Worm (Caenorhabditis elegans) whole organism, L1 larva: ENCODE measurements around the gene F59E12.1.

Source experiments
- C16A3.4 ChIP-seq: fragments of 150-350 bp; optimal IDR thresholded peaks from 2 replicates; lab custom pipeline; 2014; ENCODE audit warnings: missing biosample characterization, missing genetic modification characterization
- C34B4.2 ChIP-seq: sonication (generic microtip); optimal IDR thresholded peaks from 2 replicates; lab custom pipeline; 2017; ENCODE audit warnings: mild to moderate bottlenecking, missing genetic modification characterization, missing compliant biosample characterization
- F16B12.6 ChIP-seq: fragments of 150-350 bp; optimal IDR thresholded peaks from 2 replicates; lab custom pipeline; 2014; ENCODE audit warnings: missing biosample characterization, missing genetic modification characterization
- aha-1 ChIP-seq: fragments of 150-350 bp; optimal IDR thresholded peaks from 2 replicates; lab custom pipeline; 2014; ENCODE audit warnings: missing biosample characterization, missing genetic modification characterization
- ama-1 ChIP-seq: fragments of 150-350 bp; optimal IDR thresholded peaks from 2 replicates; lab custom pipeline; 2014
- blmp-1 ChIP-seq: fragments of 150-350 bp; optimal IDR thresholded peaks from 2 replicates; lab custom pipeline; 2014; ENCODE audit warnings: missing biosample characterization, missing genetic modification characterization
- ceh-88 ChIP-seq: fragments of 200-800 bp; sonication (Bioruptor generic); IDR thresholded peaks from 2 replicates; pipeline ENCODE4 v1.3.6; 2022; ENCODE audit warnings: missing genetic modification characterization, missing compliant biosample characterization
- dpl-1 ChIP-seq, 3 experiments: fragments of 150-350 bp in 2 of 3; sonication (generic microtip) in 1 of 3; optimal IDR thresholded peaks; 2 replicates each; lab custom pipeline; 2014 to 2017; ENCODE audit warnings: missing biosample characterization in 3 of 3, missing genetic modification characterization in 3 of 3, missing genetic modification reagents in 3 of 3
- efl-1 ChIP-seq, 4 experiments: fragments of 150-350 bp; optimal IDR thresholded peaks in 3 of 4; peaks in 1 of 4; 1 replicate in 1 of 4; 2 replicates in 3 of 4; lab custom pipeline; 2014; ENCODE audit warnings: missing biosample characterization in 2 of 4, missing genetic modification characterization in 2 of 4, missing genetic modification reagents in 2 of 4
- efl-3 ChIP-seq: fragments of 200-800 bp; sonication (Bioruptor generic); optimal IDR thresholded peaks from 2 replicates; lab custom pipeline; 2018; ENCODE audit warnings: mild to moderate bottlenecking, missing genetic modification characterization, missing compliant biosample characterization
- elt-3 ChIP-seq, 6 experiments: fragments of 150-350 bp in 1 of 6; sonication (generic microtip); optimal IDR thresholded peaks; 2 replicates each; lab custom pipeline; 2017 to 2018; ENCODE audit warnings: missing biosample characterization in 6 of 6, missing genetic modification characterization in 6 of 6, inconsistent platforms in 1 of 6
- fkh-10 ChIP-seq: sonication (generic microtip); optimal IDR thresholded peaks from 2 replicates; lab custom pipeline; 2017; ENCODE audit warnings: missing biosample characterization, missing genetic modification reagents, missing genetic modification characterization
- hpl-2 ChIP-seq: fragments of 150-350 bp; optimal IDR thresholded peaks from 2 replicates; lab custom pipeline; 2014; ENCODE audit warnings: missing biosample characterization, missing genetic modification reagents, missing genetic modification characterization
- irx-1 ChIP-seq: sonication (generic microtip); optimal IDR thresholded peaks from 2 replicates; lab custom pipeline; 2016; ENCODE audit warnings: missing genetic modification characterization, missing compliant biosample characterization
- jun-1 ChIP-seq: fragments of 150-350 bp; optimal IDR thresholded peaks from 2 replicates; lab custom pipeline; 2014; ENCODE audit warnings: missing biosample characterization, missing genetic modification reagents, missing genetic modification characterization
- lin-35 ChIP-seq, 2 experiments: fragments of 150-350 bp; optimal IDR thresholded peaks; 2 replicates each; lab custom pipeline; 2014; ENCODE audit warnings: missing biosample characterization in 2 of 2, missing genetic modification characterization in 2 of 2, missing genetic modification reagents in 2 of 2
- lin-39 ChIP-seq: fragments of 150-350 bp; optimal IDR thresholded peaks from 2 replicates; lab custom pipeline; 2014; ENCODE audit warnings: missing biosample characterization, missing genetic modification reagents, missing genetic modification characterization
- lsy-2 ChIP-seq, 2 experiments: fragments of 150-350 bp; optimal IDR thresholded peaks; 2 replicates each; lab custom pipeline; 2014; ENCODE audit warnings: missing biosample characterization in 2 of 2, missing genetic modification characterization in 2 of 2
- mab-9 ChIP-seq: fragments of 200-800 bp; sonication (Bioruptor generic); IDR thresholded peaks from 2 replicates; pipeline ENCODE4 v1.3.6; 2022; ENCODE audit warnings: missing genetic modification reagents, missing genetic modification characterization, missing compliant biosample characterization
- mdl-1 ChIP-seq, 2 experiments: fragments of 150-350 bp; optimal IDR thresholded peaks; 2 replicates each; lab custom pipeline; 2014 to 2017; ENCODE audit warnings: missing biosample characterization in 2 of 2, missing genetic modification characterization in 2 of 2, inconsistent platforms in 1 of 2
- mef-2 ChIP-seq: fragments of 150-350 bp; optimal IDR thresholded peaks from 2 replicates; lab custom pipeline; 2014; ENCODE audit warnings: missing biosample characterization, missing genetic modification characterization
- mep-1 ChIP-seq: fragments of 150-350 bp; optimal IDR thresholded peaks from 2 replicates; lab custom pipeline; 2014; ENCODE audit warnings: missing biosample characterization, missing genetic modification characterization
- nhr-11 ChIP-seq: fragments of 150-350 bp; optimal IDR thresholded peaks from 2 replicates; lab custom pipeline; 2014; ENCODE audit warnings: missing biosample characterization, missing genetic modification characterization
- nhr-12 ChIP-seq: sonication (generic microtip); optimal IDR thresholded peaks from 2 replicates; lab custom pipeline; 2017; ENCODE audit warnings: missing biosample characterization, missing genetic modification characterization
- nhr-19 ChIP-seq: fragments of 200-800 bp; sonication (Bioruptor generic); conservative IDR thresholded peaks from 2 replicates; pipeline ENCODE4 v1.3.6; 2022; ENCODE audit warnings: missing genetic modification characterization, missing compliant biosample characterization
- nhr-28 ChIP-seq: fragments of 150-350 bp; optimal IDR thresholded peaks from 2 replicates; lab custom pipeline; 2014; ENCODE audit warnings: missing biosample characterization, missing genetic modification characterization
- nhr-47 ChIP-seq: sonication (generic microtip); optimal IDR thresholded peaks from 2 replicates; lab custom pipeline; 2016; ENCODE audit warnings: mild to moderate bottlenecking, missing genetic modification characterization, moderate library complexity, missing compliant biosample characterization
- nhr-76 ChIP-seq: sonication (generic microtip); optimal IDR thresholded peaks from 2 replicates; lab custom pipeline; 2017; ENCODE audit warnings: missing biosample characterization, missing genetic modification characterization
- nhr-77 ChIP-seq: fragments of 150-350 bp; optimal IDR thresholded peaks from 2 replicates; lab custom pipeline; 2014; ENCODE audit warnings: missing biosample characterization, missing genetic modification characterization
- nhr-84 ChIP-seq: sonication (generic microtip); optimal IDR thresholded peaks from 2 replicates; lab custom pipeline; 2017; ENCODE audit warnings: missing biosample characterization, missing genetic modification characterization
- nhr-85 ChIP-seq: sonication (generic microtip); peaks from one replicate; lab custom pipeline; 2016; ENCODE audit warnings: missing genetic modification characterization, inconsistent platforms, missing compliant biosample characterization
- nhr-90 ChIP-seq: sonication (generic microtip); optimal IDR thresholded peaks from 2 replicates; lab custom pipeline; 2016; ENCODE audit warnings: mild to moderate bottlenecking, missing genetic modification characterization, missing compliant biosample characterization; ENCODE audit not compliant: poor library complexity
- pqm-1 ChIP-seq: sonication (generic microtip); optimal IDR thresholded peaks from 3 replicates; lab custom pipeline; 2017; ENCODE audit warnings: missing biosample characterization, missing genetic modification characterization
- rnt-1 ChIP-seq: sonication (generic microtip); optimal IDR thresholded peaks from 2 replicates; lab custom pipeline; 2016; ENCODE audit warnings: mild to moderate bottlenecking, missing genetic modification characterization, moderate library complexity, missing compliant biosample characterization
- skn-1 ChIP-seq: fragments of 150-350 bp; optimal IDR thresholded peaks from 2 replicates; lab custom pipeline; 2014; ENCODE audit warnings: missing biosample characterization, missing genetic modification characterization
- snu-23 ChIP-seq: sonication (generic microtip); optimal IDR thresholded peaks from 2 replicates; lab custom pipeline; 2016; ENCODE audit warnings: missing genetic modification characterization, missing compliant biosample characterization
- sox-4 ChIP-seq: sonication (generic microtip); optimal IDR thresholded peaks from 2 replicates; lab custom pipeline; 2016; ENCODE audit warnings: missing genetic modification characterization, missing compliant biosample characterization
- tbx-2 ChIP-seq: sonication (generic microtip); optimal IDR thresholded peaks from 2 replicates; lab custom pipeline; 2016; ENCODE audit warnings: missing genetic modification characterization, missing compliant biosample characterization
- tlp-1 ChIP-seq: fragments of 150-350 bp; optimal IDR thresholded peaks from 2 replicates; lab custom pipeline; 2014; ENCODE audit warnings: missing biosample characterization, missing genetic modification characterization
- unc-62 ChIP-seq: fragments of 150-350 bp; optimal IDR thresholded peaks from 2 replicates; lab custom pipeline; 2014; ENCODE audit warnings: missing biosample characterization, missing genetic modification reagents, missing genetic modification characterization
- unc-86 ChIP-seq: sonication (generic microtip); optimal IDR thresholded peaks from 2 replicates; lab custom pipeline; 2016; ENCODE audit warnings: missing genetic modification characterization, missing compliant biosample characterization
- zag-1 ChIP-seq: fragments of 150-350 bp; optimal IDR thresholded peaks from 2 replicates; lab custom pipeline; 2014; ENCODE audit warnings: missing biosample characterization, missing genetic modification characterization
- zip-4 ChIP-seq: fragments of 200-800 bp; sonication (Bioruptor generic); optimal IDR thresholded peaks from 2 replicates; lab custom pipeline; 2018; ENCODE audit warnings: mild to moderate bottlenecking, missing genetic modification characterization, moderate library complexity, missing compliant biosample characterization
- ztf-4 ChIP-seq: fragments of 150-350 bp; optimal IDR thresholded peaks from 2 replicates; lab custom pipeline; 2014; ENCODE audit warnings: missing biosample characterization, missing genetic modification characterization

The F59E12.1 gene

ce11 chrII:5652334-5652733 lies 2.0 kb upstream of the F59E12.1 start, which contains the start of gene bli-2:
Gene bli-2, minus strand, starts transcription at chrII:5652434.
- TF ChIP-seq tbx-2 (no peak), nhr-77 (tag; lab: Kevin White, UChicago) (no peak), ztf-4 (tag; lab: Kevin White, UChicago) (no peak), ama-1 (lab: Kevin White, UChicago) (no peak), F16B12.6 (tag; lab: Kevin White, UChicago) (no peak), efl-3 (GFP tag; lab: Kevin White, UChicago) (no peak), hpl-2 (GFP tag; lab: Kevin White, UChicago) (no peak), irx-1 (tag; lab: Kevin White, UChicago) (no peak), rnt-1 (tag; lab: Kevin White, UChicago) (no peak), ceh-88 (GFP tag; lab: Robert Waterston, UW) (no peak), nhr-28 (tag; lab: Kevin White, UChicago) (no peak)
- TF ChIP-seq, all 84 proteins: peak for 0

DNA sequence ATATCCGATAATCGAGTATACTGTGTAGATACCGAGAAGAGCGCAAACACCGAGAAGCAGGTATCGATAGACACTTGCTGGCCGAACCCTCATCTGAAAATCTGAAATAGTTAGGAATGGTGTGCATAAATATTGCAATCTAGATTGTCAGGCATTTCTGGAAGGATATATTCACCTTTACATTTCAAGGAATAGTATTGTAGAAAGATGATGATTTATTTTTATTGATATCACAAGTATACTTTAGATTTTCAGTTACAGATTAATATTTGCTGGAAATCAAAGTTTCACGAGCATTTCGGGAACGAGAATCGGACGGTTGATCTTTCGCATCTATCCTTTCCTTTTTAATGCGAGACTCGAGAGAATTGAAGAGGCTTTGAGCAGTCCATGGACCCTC lies 5.4 kb downstream of the F59E12.1 start, which contains the start of gene fut-3:
TSS of gene fut-3 (minus strand) at position 101 of the 400 bp plus-strand sequence.
- no peak for TF ChIP-seq dpl-1 (GFP tag; optimal IDR thresholded peaks at IDR 0.05; lab: Kevin White, UChicago)
- no peak for TF ChIP-seq efl-1 (optimal IDR thresholded peaks at IDR 0.05; lab: Kevin White, UChicago)
- TF ChIP-seq efl-1 (GFP tag; optimal IDR thresholded peaks at IDR 0.05 in 1 of 2; lab: Kevin White, UChicago), result peak in 1 of 2 experiments; percentile 39

- TF ChIP-seq skn-1 (tag; lab: Kevin White, UChicago), result no peak
- TF ChIP-seq mab-9 (GFP tag; lab: Robert Waterston, UW), result peak; percentile 27; the same call in 1 of the 2 replicates
Measured at ce11 chrII:5660155-5660554, 5.8 kb downstream of the F59E12.1 start.

DNA sequence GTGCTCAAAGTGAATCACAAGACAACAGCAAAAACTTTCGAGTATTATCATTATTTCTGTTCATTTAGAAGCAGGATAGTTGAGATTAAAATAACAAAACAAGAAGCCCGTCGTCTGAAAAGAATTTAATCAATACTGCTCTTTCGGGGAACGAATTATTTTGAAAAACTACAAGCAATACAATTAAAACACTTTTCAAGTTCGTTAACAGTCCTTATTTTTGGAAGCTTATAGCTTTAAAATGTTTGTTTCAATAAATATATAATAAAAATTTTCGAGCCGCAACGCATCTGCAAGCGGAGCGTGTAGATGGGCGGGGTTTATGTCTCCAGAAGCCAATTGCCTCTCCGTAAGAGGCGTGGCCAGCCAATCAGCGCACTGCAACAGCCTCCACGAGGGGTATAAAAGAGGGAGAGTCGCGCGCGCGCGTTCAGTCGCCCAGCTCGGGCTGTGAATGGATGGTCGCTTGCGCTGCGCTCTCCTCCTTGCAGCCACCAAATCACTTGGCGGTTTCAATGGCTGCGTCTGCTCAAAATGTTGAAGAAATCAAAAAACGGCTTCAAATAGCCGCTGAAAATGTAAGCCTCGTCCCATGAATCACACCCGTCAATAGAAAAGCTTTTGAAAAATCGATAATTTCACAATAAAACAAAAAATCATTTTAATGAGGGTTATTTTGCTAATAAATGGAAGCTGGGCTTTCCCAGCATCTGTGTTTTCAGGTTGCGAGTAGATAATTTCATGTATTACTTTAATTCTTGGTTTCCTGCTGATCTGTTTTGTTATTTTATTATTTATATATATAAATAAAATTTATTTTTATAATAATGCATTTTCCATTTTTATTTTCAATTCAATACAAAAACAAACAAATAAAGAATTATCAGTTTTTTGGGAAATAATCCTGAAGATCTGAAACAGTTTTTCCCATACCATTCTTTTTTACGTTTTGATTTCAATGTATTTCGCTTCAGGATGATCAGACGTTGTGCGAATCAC lies 6.7 kb downstream of the F59E12.1 start, which contains the start of the genes ift-43 and mdt-26:
TSS of gene ift-43 (minus strand) at position 51 of the 999 bp plus-strand sequence.
TSS of gene mdt-26 (plus strand) at position 446 of the 999 bp plus-strand sequence.
- TF ChIP-seq mep-1, result peak; percentile 74
- TF ChIP-seq lin-39 (tag; lab: Kevin White, UChicago), result peak; percentile 38
- TF ChIP-seq mdl-1 (tag; optimal IDR thresholded peaks at IDR 0.05; lab: Kevin White, UChicago), result peak in 1 of 2 experiments; percentile 78
- peak; percentile 77 for TF ChIP-seq sox-4 (tag; lab: Kevin White, UChicago)
- TF ChIP-seq nhr-47 (tag; lab: Kevin White, UChicago), result peak; percentile 94
- TF ChIP-seq ama-1 (lab: Kevin White, UChicago), result peak; percentile 99
- peak; percentile 81 for TF ChIP-seq nhr-19 (GFP tag; lab: Robert Waterston, UW)
- peak; percentile 87 for TF ChIP-seq nhr-85
- peak; percentile 76 for TF ChIP-seq fkh-10 (GFP tag; lab: Kevin White, UChicago)
- TF ChIP-seq jun-1 (tag; lab: Kevin White, UChicago), result peak; percentile 82
- TF ChIP-seq tlp-1 (tag; lab: Kevin White, UChicago), result no peak
- no peak for TF ChIP-seq nhr-12 (tag; lab: Kevin White, UChicago)
- peak; percentile 87 for TF ChIP-seq irx-1 (tag; lab: Kevin White, UChicago)
- no peak for TF ChIP-seq zag-1
- peak; percentile 77 for TF ChIP-seq zip-4 (GFP tag; lab: Kevin White, UChicago)
- peak; percentile 1 for TF ChIP-seq nhr-11 (tag; lab: Kevin White, UChicago)
- peak; percentile 48 for TF ChIP-seq F16B12.6 (tag; lab: Kevin White, UChicago)
- TF ChIP-seq blmp-1, result peak; percentile 44
- peak; percentile 83 to 90 for TF ChIP-seq lsy-2 (tag; optimal IDR thresholded peaks at IDR 0.05; lab: Kevin White, UChicago)
- TF ChIP-seq nhr-76 (tag; lab: Kevin White, UChicago), result peak; percentile 44
- TF ChIP-seq ztf-4 (tag; lab: Kevin White, UChicago), result peak; percentile 73
- peak; percentile 77 to 79 for TF ChIP-seq lin-35 (GFP tag; optimal IDR thresholded peaks at IDR 0.05; lab: Kevin White, UChicago)
- peak; percentile 76 for TF ChIP-seq C16A3.4 (tag; lab: Kevin White, UChicago)
- peak; percentile 88 for TF ChIP-seq unc-86 (tag; lab: Kevin White, UChicago)
- no peak for TF ChIP-seq mef-2
- TF ChIP-seq aha-1 (tag; lab: Kevin White, UChicago), result peak; percentile 2
- TF ChIP-seq C34B4.2, result peak; percentile 14
- no peak for TF ChIP-seq nhr-84
- peak; percentile 93 for TF ChIP-seq snu-23 (GFP tag; lab: Kevin White, UChicago)
- TF ChIP-seq elt-3 (tag; optimal IDR thresholded peaks at IDR 0.05; lab: Kevin White, UChicago), result peak in 2 of 6 experiments; percentile 57 to 58
- TF ChIP-seq unc-62 (GFP tag; lab: Kevin White, UChicago), result no peak
- peak; percentile 88 for TF ChIP-seq nhr-90 (tag; lab: Kevin White, UChicago)
- no peak for TF ChIP-seq pqm-1
